Fruit fly (Drosophila melanogaster) whole organism, embryonic: ENCODE data around the gene CG2256.

Experiments
- Abd-B ChIP-seq: fragments of 200-800 bp; sonication (Bioruptor generic); optimal IDR thresholded peaks from 2 replicates; lab custom pipeline; 2018; ENCODE audit warnings: missing biosample characterization, mild to moderate bottlenecking, missing genetic modification characterization, moderate library complexity
- Bgb ChIP-seq: fragments of 200-800 bp; sonication (Bioruptor generic); IDR thresholded peaks from 2 replicates; pipeline ENCODE4 v1.3.6; 2022; ENCODE audit warnings: missing biosample characterization, missing genetic modification characterization; ENCODE audit not compliant: partially characterized antibody
- CG10274 ChIP-seq: fragments of 200-800 bp; sonication (Bioruptor generic); optimal IDR thresholded peaks from 3 replicates; lab custom pipeline; 2017; ENCODE audit warnings: missing biosample characterization, mild to moderate bottlenecking, missing genetic modification characterization
- CG10321 ChIP-seq: fragments of 200-800 bp; sonication (Bioruptor generic); IDR thresholded peaks from 2 replicates; pipeline ENCODE4 v1.3.6; 2022; ENCODE audit warnings: missing biosample characterization, missing genetic modification characterization
- CG10366 ChIP-seq: fragments of 200-800 bp; sonication (Bioruptor generic); IDR thresholded peaks from 2 replicates; pipeline ENCODE4 v1.3.6; 2022; ENCODE audit warnings: missing biosample characterization, missing genetic modification characterization
- CG17829 ChIP-seq: fragments of 200-800 bp; optimal IDR thresholded peaks from 2 replicates; lab custom pipeline; 2019; ENCODE audit warnings: missing biosample characterization, mild to moderate bottlenecking, missing genetic modification characterization, moderate library complexity
- CG1832 ChIP-seq: fragments of 200-800 bp; sonication (Bioruptor generic); optimal IDR thresholded peaks from 2 replicates; lab custom pipeline; 2017; ENCODE audit warnings: missing biosample characterization, mild to moderate bottlenecking, missing genetic modification characterization, inconsistent platforms
- CG30403 ChIP-seq: fragments of 200-800 bp; sonication (Bioruptor generic); optimal IDR thresholded peaks from 3 replicates; lab custom pipeline; 2016; ENCODE audit warnings: missing biosample characterization, missing genetic modification characterization
- CG31441 ChIP-seq: fragments of 200-800 bp; sonication (Bioruptor generic); IDR thresholded peaks from 2 replicates; pipeline ENCODE4 v1.3.6; 2022; ENCODE audit warnings: missing biosample characterization, missing genetic modification characterization
- CG4730 ChIP-seq: fragments of 200-800 bp; sonication (Bioruptor generic); IDR thresholded peaks from 2 replicates; pipeline ENCODE4 v1.3.6; 2022; ENCODE audit warnings: missing biosample characterization, missing genetic modification characterization
- CG6765 ChIP-seq: fragments of 200-800 bp; sonication (Bioruptor generic); optimal IDR thresholded peaks from 3 replicates; lab custom pipeline; 2017; ENCODE audit warnings: missing biosample characterization, mild to moderate bottlenecking, missing genetic modification characterization
- CG7357 ChIP-seq: fragments of 200-800 bp; sonication (Bioruptor generic); IDR thresholded peaks from 3 replicates; pipeline ENCODE4 v1.3.6; 2022; ENCODE audit warnings: missing biosample characterization, missing genetic modification characterization
- CG7786 ChIP-seq: fragments of 200-800 bp; sonication (Bioruptor generic); optimal IDR thresholded peaks from 2 replicates; lab custom pipeline; 2016; ENCODE audit warnings: missing biosample characterization, missing genetic modification characterization
- Doc2 ChIP-seq: fragments of 200-800 bp; sonication (Bioruptor generic); IDR thresholded peaks from 2 replicates; pipeline ENCODE4 v1.3.6; 2022; ENCODE audit warnings: missing biosample characterization, missing genetic modification characterization
- Doc3 ChIP-seq: fragments of 200-800 bp; sonication (Bioruptor generic); IDR thresholded peaks from 3 replicates; pipeline ENCODE4 v1.3.6; 2022; ENCODE audit warnings: missing biosample characterization, missing genetic modification characterization; ENCODE audit not compliant: partially characterized antibody
- Lpt ChIP-seq: fragments of >200 bp; optimal IDR thresholded peaks from 2 replicates; lab custom pipeline; 2018; ENCODE audit warnings: missing biosample characterization, missing genetic modification characterization
- Max ChIP-seq: fragments of 200-800 bp; sonication (Bioruptor generic); optimal IDR thresholded peaks from 2 replicates; lab custom pipeline; 2016; ENCODE audit warnings: missing biosample characterization, mild to moderate bottlenecking, missing genetic modification characterization
- Myb ChIP-seq: fragments of 200-800 bp; sonication (Bioruptor generic); optimal IDR thresholded peaks from 2 replicates; lab custom pipeline; 2016; ENCODE audit warnings: missing biosample characterization, missing genetic modification characterization
- Oli ChIP-seq: fragments of 200-800 bp; sonication (Bioruptor generic); optimal IDR thresholded peaks from 2 replicates; lab custom pipeline; 2018; ENCODE audit warnings: missing biosample characterization, mild to moderate bottlenecking, missing genetic modification characterization, moderate library complexity
- Poxn ChIP-seq: fragments of 200-800 bp; sonication (Bioruptor generic); IDR thresholded peaks from 2 replicates; pipeline ENCODE4 v1.3.6; 2022; ENCODE audit warnings: missing biosample characterization, missing genetic modification characterization
- Sox100B ChIP-seq: fragments of 200-800 bp; sonication (Bioruptor generic); optimal IDR thresholded peaks from 3 replicates; lab custom pipeline; 2018; ENCODE audit warnings: missing biosample characterization, mild to moderate bottlenecking, missing genetic modification characterization
- Spps ChIP-seq: fragments of 200-800 bp; sonication (Bioruptor generic); optimal IDR thresholded peaks from 2 replicates; lab custom pipeline; 2018; ENCODE audit warnings: missing biosample characterization, mild to moderate bottlenecking, missing genetic modification characterization
- Trl ChIP-seq, 3 experiments: fragments of >200 bp in 2 of 3; fragments of 200-800 bp in 1 of 3; sonication (Bioruptor generic) in 1 of 3; optimal IDR thresholded peaks; 2 replicates in 1 of 3; 3 replicates in 2 of 3; lab custom pipeline; 2016 to 2017; ENCODE audit warnings: missing biosample characterization in 1 of 3, missing genetic modification characterization in 1 of 3
- ac ChIP-seq: fragments of 200-800 bp; sonication (Bioruptor generic); optimal IDR thresholded peaks from 3 replicates; lab custom pipeline; 2017; ENCODE audit warnings: missing biosample characterization, mild to moderate bottlenecking, missing genetic modification characterization
- amos ChIP-seq: fragments of 200-800 bp; sonication (Bioruptor generic); IDR thresholded peaks from 2 replicates; pipeline ENCODE4 v1.3.6; 2022; ENCODE audit warnings: missing biosample characterization, missing genetic modification characterization; ENCODE audit not compliant: partially characterized antibody
- bab2 ChIP-seq: fragments of 200-800 bp; sonication (Bioruptor generic); optimal IDR thresholded peaks from 2 replicates; lab custom pipeline; 2016; ENCODE audit warnings: missing biosample characterization, missing genetic modification characterization
- bowl ChIP-seq: fragments of 200-800 bp; sonication (Bioruptor generic); IDR thresholded peaks from 2 replicates; pipeline ENCODE4 v1.3.6; 2022; ENCODE audit warnings: missing biosample characterization, missing genetic modification characterization
- caup ChIP-seq: fragments of 200-800 bp; sonication (Bioruptor generic); optimal IDR thresholded peaks from 3 replicates; lab custom pipeline; 2017; ENCODE audit warnings: missing biosample characterization, mild to moderate bottlenecking, missing genetic modification characterization, moderate library complexity; ENCODE audit not compliant: severe bottlenecking
- ewg ChIP-seq: fragments of 200-800 bp; sonication (Bioruptor generic); optimal IDR thresholded peaks from 3 replicates; lab custom pipeline; 2017; ENCODE audit warnings: mild to moderate bottlenecking, missing biosample characterization, missing genetic modification reagents, missing genetic modification characterization
- gem ChIP-seq: fragments of 200-800 bp; sonication (Bioruptor generic); optimal IDR thresholded peaks from 2 replicates; lab custom pipeline; 2019; ENCODE audit warnings: missing biosample characterization, mild to moderate bottlenecking, missing genetic modification characterization, moderate library complexity
- hkb ChIP-seq, 2 experiments: fragments of 200-800 bp in 1 of 2; fragments of >200 bp in 1 of 2; sonication (Bioruptor generic) in 1 of 2; IDR thresholded peaks in 1 of 2; optimal IDR thresholded peaks in 1 of 2; 2 replicates each; pipeline versions ENCODE4 v1.3.6 to Lab custom; 2017 to 2022; ENCODE audit warnings: missing biosample characterization in 1 of 2, missing genetic modification characterization in 1 of 2
- mam ChIP-seq: fragments of 200-800 bp; sonication (Bioruptor generic); optimal IDR thresholded peaks from 3 replicates; lab custom pipeline; 2016; ENCODE audit warnings: missing biosample characterization, missing genetic modification characterization
- nmo ChIP-seq: fragments of 200-800 bp; sonication (Bioruptor generic); optimal IDR thresholded peaks from 2 replicates; lab custom pipeline; 2018; ENCODE audit warnings: missing biosample characterization, mild to moderate bottlenecking, missing genetic modification characterization, moderate library complexity
- org-1 ChIP-seq: fragments of 200-800 bp; sonication (Bioruptor generic); optimal IDR thresholded peaks from 2 replicates; lab custom pipeline; 2017; ENCODE audit warnings: missing biosample characterization, missing genetic modification characterization
- p53 ChIP-seq: fragments of 200-800 bp; sonication (Bioruptor generic); optimal IDR thresholded peaks from 2 replicates; lab custom pipeline; 2016; ENCODE audit warnings: missing biosample characterization, missing genetic modification characterization
- pb ChIP-seq: fragments of 200-800 bp; sonication (Bioruptor generic); optimal IDR thresholded peaks from 3 replicates; lab custom pipeline; 2016; ENCODE audit warnings: missing biosample characterization, missing genetic modification characterization
- rib ChIP-seq: fragments of 200-800 bp; sonication (Bioruptor generic); IDR thresholded peaks from 2 replicates; pipeline ENCODE4 v1.3.6; 2022; ENCODE audit warnings: missing biosample characterization, missing genetic modification characterization
- row ChIP-seq: fragments of 200-800 bp; sonication (Bioruptor generic); IDR thresholded peaks from 3 replicates; pipeline ENCODE4 v1.3.6; 2022; ENCODE audit warnings: missing biosample characterization, missing genetic modification characterization
- scrt ChIP-seq: fragments of 200-800 bp; sonication (Bioruptor generic); optimal IDR thresholded peaks from 2 replicates; lab custom pipeline; 2018; ENCODE audit warnings: missing biosample characterization, mild to moderate bottlenecking, missing genetic modification characterization, moderate library complexity
- slou ChIP-seq: fragments of 200-800 bp; sonication (Bioruptor generic); optimal IDR thresholded peaks from 3 replicates; lab custom pipeline; 2016; ENCODE audit warnings: missing biosample characterization, missing genetic modification characterization
- stwl ChIP-seq: fragments of 200-800 bp; sonication (Bioruptor generic); optimal IDR thresholded peaks from 3 replicates; lab custom pipeline; 2018; ENCODE audit warnings: missing biosample characterization, mild to moderate bottlenecking, missing genetic modification characterization, moderate library complexity
- tll ChIP-seq, 2 experiments: fragments of 200-800 bp in 1 of 2; fragments of >200 bp in 1 of 2; sonication (Bioruptor generic) in 1 of 2; optimal IDR thresholded peaks; 2 replicates each; lab custom pipeline; 2017 to 2019; ENCODE audit warnings: missing biosample characterization in 2 of 2, missing genetic modification characterization in 2 of 2, mild to moderate bottlenecking in 1 of 2, moderate library complexity in 1 of 2
- trem ChIP-seq: fragments of 200-800 bp; optimal IDR thresholded peaks from 3 replicates; lab custom pipeline; 2019; ENCODE audit warnings: missing biosample characterization, mild to moderate bottlenecking, missing genetic modification characterization, moderate library complexity
- twi ChIP-seq: fragments of 200-800 bp; optimal IDR thresholded peaks from 2 replicates; lab custom pipeline; 2019; ENCODE audit warnings: missing biosample characterization, mild to moderate bottlenecking, missing genetic modification characterization, moderate library complexity
- wek ChIP-seq: fragments of 200-800 bp; sonication (Bioruptor generic); optimal IDR thresholded peaks from 3 replicates; lab custom pipeline; 2018; ENCODE audit warnings: missing biosample characterization, mild to moderate bottlenecking, missing genetic modification characterization, moderate library complexity
- zen ChIP-seq: fragments of 200-800 bp; sonication (Bioruptor generic); optimal IDR thresholded peaks from 3 replicates; lab custom pipeline; 2018; ENCODE audit warnings: missing biosample characterization, mild to moderate bottlenecking, missing genetic modification characterization, moderate library complexity
- zfh1 ChIP-seq: fragments of 200-800 bp; sonication (Bioruptor generic); IDR thresholded peaks from 3 replicates; pipeline ENCODE4 v1.3.6; 2022; ENCODE audit warnings: missing biosample characterization, missing genetic modification characterization

Gene CG2256

DNA sequence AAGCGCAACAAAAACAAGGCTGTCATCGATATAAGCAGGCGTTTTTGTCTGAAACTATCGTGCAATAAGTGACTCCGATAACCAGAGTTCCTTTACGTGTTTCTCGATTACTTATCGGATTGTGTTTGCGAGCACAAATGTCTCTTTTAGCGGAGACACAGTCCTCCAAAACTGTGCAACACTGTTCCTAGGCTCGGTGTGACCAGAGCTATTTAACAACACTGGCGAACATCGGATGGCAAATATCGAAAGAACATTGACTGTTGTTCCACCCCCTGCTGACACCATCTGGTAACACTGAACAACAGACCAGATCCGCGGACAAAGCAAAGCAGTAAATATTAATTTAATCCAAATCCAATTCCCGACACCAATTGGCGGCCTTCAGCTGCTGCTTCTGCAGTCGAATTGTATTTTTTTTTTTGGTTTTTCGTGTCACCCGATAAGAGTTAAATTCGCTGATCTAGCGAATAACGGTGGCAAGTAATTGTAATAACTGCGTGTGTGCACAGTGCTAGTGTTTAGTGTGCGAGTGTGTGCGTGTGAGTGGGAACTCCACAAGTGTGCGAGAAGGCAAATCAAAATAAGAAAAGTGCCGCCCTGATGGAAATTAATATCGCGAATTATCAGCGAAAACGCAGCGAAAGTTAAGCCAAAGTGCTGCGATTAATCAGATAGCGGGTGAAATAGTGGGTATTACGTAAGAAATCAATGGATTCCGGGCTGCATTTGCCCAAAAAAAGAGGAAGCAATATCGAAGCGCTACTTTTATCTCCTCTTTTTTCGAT is 25.4 kb downstream of the CG2256 start, which contains the start of gene mys (continued):
- TF ChIP-seq hkb (optimal IDR thresholded peaks at IDR 0.05; lab: Kevin White, UChicago) (peak; percentile 76), hkb (GFP tag; IDR thresholded peaks at IDR 0.05; lab: Robert Waterston, UW) (no peak; the same call in 1 of the 2 replicates), zfh1 (peak; percentile 81), mam (GFP tag; lab: Kevin White, UChicago) (peak; percentile 86), scrt (GFP tag; lab: Kevin White, UChicago) (peak; percentile 77), CG17829 (tag; lab: Kevin White, UChicago) (peak; percentile 49), Sox100B (GFP tag; lab: Kevin White, UChicago) (no peak), Max (GFP tag; lab: Kevin White, UChicago) (no peak), stwl (tag; lab: Kevin White, UChicago) (peak; percentile 94), pb (peak; percentile 15), nmo (GFP tag; lab: Kevin White, UChicago) (peak; percentile 63), Abd-B (GFP tag; lab: Kevin White, UChicago) (no peak), slou (peak; percentile 42), Lpt (GFP tag; lab: Kevin White, UChicago) (no peak), CG1832 (GFP tag; lab: Kevin White, UChicago) (no peak), bowl (GFP tag; lab: Robert Waterston, UW) (no peak; the same call in 1 of the 2 replicates), bab2 (GFP tag; lab: Kevin White, UChicago) (peak; percentile 72), gem (peak; percentile 38), CG6765 (GFP tag; lab: Kevin White, UChicago) (peak; percentile 69), CG30403 (GFP tag; lab: Kevin White, UChicago) (peak; percentile 70), CG7357 (no peak), Poxn (no peak), Bgb (peak; percentile 98), CG7786 (GFP tag; lab: Kevin White, UChicago) (peak; percentile 72), caup (GFP tag; lab: Kevin White, UChicago) (peak; percentile 83), amos (peak; percentile 98), CG10274 (no peak), Myb (GFP tag; lab: Kevin White, UChicago) (peak; percentile 81), org-1 (GFP tag; lab: Kevin White, UChicago) (peak; percentile 8), ac (no peak), CG31441 (GFP tag; lab: Robert Waterston, UW) (no peak), rib (GFP tag; lab: Robert Waterston, UW) (peak; percentile 72), trem (tag; lab: Kevin White, UChicago) (peak; percentile 75), CG10321 (peak; percentile 7; the same call in 1 of the 2 replicates), Doc3 (GFP tag; lab: Robert Waterston, UW) (peak; percentile 89), p53 (GFP tag; lab: Kevin White, UChicago) (peak; percentile 79), ewg (no peak), zen (tag; lab: Kevin White, UChicago) (peak; percentile 61), CG10366 (GFP tag; lab: Robert Waterston, UW) (peak; percentile 44; the same call in 1 of the 2 replicates), twi (peak; percentile 37), row (GFP tag; lab: Robert Waterston, UW) (peak; percentile 63), CG4730 (GFP tag; lab: Robert Waterston, UW) (0 out of 2 replicates have a peak, but pooled peaks have one; percentile 36), wek (GFP tag; lab: Kevin White, UChicago) (peak; percentile 13), Oli (tag; lab: Kevin White, UChicago) (no peak), Spps (tag; lab: Kevin White, UChicago) (no peak), tll (GFP tag; optimal IDR thresholded peaks at IDR 0.05; lab: Kevin White, UChicago) (no peak), Trl (optimal IDR thresholded peaks at IDR 0.05; lab: Kevin White, UChicago) (no peak), Trl (GFP tag; optimal IDR thresholded peaks at IDR 0.05; lab: Kevin White, UChicago) (peak; percentile 61), Doc2 (no peak)
